Worm (Caenorhabditis elegans) whole organism, L3 larva: Measurements from ENCODE around the gene R07H5.9.

Experiments used
- R02D3.7 ChIP-seq: fragments of 150-350 bp; optimal IDR thresholded peaks from 2 replicates; lab custom pipeline; 2014; ENCODE audit warnings: missing biosample characterization, missing genetic modification characterization
- aly-2 ChIP-seq: fragments of 150-350 bp; optimal IDR thresholded peaks from 2 replicates; lab custom pipeline; 2014; ENCODE audit warnings: missing biosample characterization, missing genetic modification characterization
- jun-1 ChIP-seq: fragments of 150-350 bp; optimal IDR thresholded peaks from 2 replicates; lab custom pipeline; 2014; ENCODE audit warnings: missing biosample characterization, missing genetic modification reagents, missing genetic modification characterization
- nhr-237 ChIP-seq: fragments of 150-350 bp; optimal IDR thresholded peaks from 2 replicates; lab custom pipeline; 2014; ENCODE audit warnings: missing biosample characterization, missing genetic modification characterization
- nhr-25 ChIP-seq: sonication (generic microtip); optimal IDR thresholded peaks from 2 replicates; lab custom pipeline; 2017; ENCODE audit warnings: missing biosample characterization, missing genetic modification characterization
- nhr-28 ChIP-seq: fragments of 150-350 bp; optimal IDR thresholded peaks from 2 replicates; lab custom pipeline; 2014; ENCODE audit warnings: missing biosample characterization, missing genetic modification characterization
- snpc-4 ChIP-seq: fragments of 150-350 bp; optimal IDR thresholded peaks from 2 replicates; lab custom pipeline; 2014; ENCODE audit warnings: missing biosample characterization, missing genetic modification characterization
- zag-1 ChIP-seq: fragments of 150-350 bp; optimal IDR thresholded peaks from 2 replicates; lab custom pipeline; 2014; ENCODE audit warnings: missing biosample characterization, missing genetic modification characterization
- ztf-11 ChIP-seq: fragments of 150-350 bp; optimal IDR thresholded peaks from 2 replicates; lab custom pipeline; 2014; ENCODE audit warnings: missing biosample characterization, missing genetic modification characterization

ce11 chrIV:11180077-11180476, 27.2 kb upstream of the R07H5.9 start:
- TF ChIP-seq nhr-237 (tag; lab: Kevin White, UChicago) (no peak), zag-1 (tag; lab: Kevin White, UChicago) (no peak), R02D3.7 (tag; lab: Kevin White, UChicago) (no peak), jun-1 (tag; lab: Kevin White, UChicago) (no peak), nhr-25 (tag; lab: Kevin White, UChicago) (no peak), snpc-4 (tag; lab: Kevin White, UChicago) (no peak), ztf-11 (tag; lab: Kevin White, UChicago) (no peak), nhr-28 (no peak), aly-2 (tag; lab: Kevin White, UChicago) (no peak)
